Worm (Caenorhabditis elegans) whole organism, dauer: ENCODE measurements around the gene H02F09.3.

Experiments
- unc-62 ChIP-seq: sonication (generic microtip); optimal IDR thresholded peaks from 2 replicates; lab custom pipeline; 2017; ENCODE audit warnings: missing biosample characterization, missing genetic modification reagents, missing genetic modification characterization

H02F09.3 gene

DNA sequence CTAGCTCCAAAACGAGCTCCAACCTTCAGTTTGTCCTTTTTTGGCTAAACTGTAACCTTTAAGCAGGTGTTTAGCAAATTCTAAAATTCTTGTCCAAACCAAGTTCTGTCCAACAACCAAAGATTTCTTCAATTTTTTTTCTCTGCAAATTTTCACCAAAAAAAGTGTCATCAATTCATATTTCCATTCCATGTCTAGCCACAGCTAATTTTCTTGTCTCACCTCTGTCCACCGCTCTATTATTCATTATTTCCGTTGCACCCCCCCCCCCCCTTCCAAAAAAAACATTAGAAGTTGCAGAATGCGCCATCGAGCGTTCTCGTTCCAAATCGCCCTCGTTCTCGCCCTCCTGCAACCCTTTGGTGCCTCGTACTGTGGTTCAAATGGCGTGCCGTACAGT, 7.9 kb downstream of the H02F09.3 start, which contains the start of gene wrt-9:
TSS of gene wrt-9 (plus strand) at position 301 of the 400 bp plus-strand sequence.
- no peak for TF ChIP-seq unc-62 (GFP tag; lab: Kevin White, UChicago)

DNA sequence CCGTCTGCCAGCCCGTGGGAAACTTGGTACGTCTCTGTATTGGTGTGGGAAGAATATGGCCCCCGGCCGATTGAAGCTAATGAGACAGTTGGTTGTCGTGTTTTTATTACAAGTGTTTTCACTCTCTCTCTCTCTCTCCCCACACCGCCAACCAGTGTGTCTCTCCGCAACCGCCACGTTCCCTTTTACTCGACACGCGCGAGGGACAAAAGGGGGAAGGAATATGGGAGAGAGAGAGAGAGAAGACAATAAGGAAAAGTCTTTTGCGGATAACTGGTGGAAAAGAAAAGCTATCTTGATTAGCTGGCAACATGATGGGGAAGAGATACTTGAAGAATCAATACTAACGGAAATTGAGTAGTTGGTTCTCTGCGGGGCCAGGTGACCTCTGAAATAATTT, 10.2 kb downstream of the H02F09.3 start:
- TF ChIP-seq unc-62 (GFP tag; lab: Kevin White, UChicago), result no peak

DNA sequence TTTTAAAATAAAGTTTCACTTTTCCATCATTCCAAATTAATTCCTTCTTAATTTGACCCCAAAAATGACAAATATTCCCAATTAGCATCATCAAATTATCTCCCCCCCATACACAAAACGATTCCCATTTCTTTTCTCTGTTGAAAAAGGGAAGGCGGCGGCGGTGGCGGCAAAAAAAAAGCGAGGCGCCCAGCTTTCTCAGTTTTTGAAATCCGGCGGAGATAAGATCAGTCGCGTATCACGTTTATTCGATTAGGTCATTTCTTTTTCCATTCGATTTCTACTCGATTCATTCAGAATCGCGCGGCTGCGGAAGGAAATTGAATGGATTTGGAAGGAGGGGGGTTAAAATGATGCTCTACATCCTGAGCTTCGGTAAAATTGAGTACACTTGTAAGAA, 15.5 kb downstream of the H02F09.3 start:
- no peak for TF ChIP-seq unc-62 (GFP tag; lab: Kevin White, UChicago)

DNA sequence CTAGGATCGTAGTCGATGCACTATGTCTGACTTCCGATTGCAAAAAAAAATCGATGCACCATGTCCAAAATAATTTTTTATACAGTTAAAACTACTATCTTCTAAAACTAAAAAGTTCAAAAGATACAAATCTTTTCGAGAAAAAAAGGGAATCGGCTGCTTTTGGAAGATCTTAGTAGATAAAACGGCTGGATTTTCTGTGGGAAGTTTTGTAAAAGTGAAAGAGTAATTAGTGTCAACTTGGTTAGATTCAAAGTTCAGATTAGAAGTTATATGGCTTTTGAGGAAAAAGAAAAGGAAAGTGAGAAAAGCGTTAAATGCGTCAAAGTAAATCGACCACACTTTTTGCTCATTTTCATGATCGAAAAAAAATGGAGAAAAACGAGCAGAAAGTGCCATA, 18.6 kb downstream of the H02F09.3 start:
- TF ChIP-seq unc-62 (GFP tag; lab: Kevin White, UChicago), result no peak

DNA sequence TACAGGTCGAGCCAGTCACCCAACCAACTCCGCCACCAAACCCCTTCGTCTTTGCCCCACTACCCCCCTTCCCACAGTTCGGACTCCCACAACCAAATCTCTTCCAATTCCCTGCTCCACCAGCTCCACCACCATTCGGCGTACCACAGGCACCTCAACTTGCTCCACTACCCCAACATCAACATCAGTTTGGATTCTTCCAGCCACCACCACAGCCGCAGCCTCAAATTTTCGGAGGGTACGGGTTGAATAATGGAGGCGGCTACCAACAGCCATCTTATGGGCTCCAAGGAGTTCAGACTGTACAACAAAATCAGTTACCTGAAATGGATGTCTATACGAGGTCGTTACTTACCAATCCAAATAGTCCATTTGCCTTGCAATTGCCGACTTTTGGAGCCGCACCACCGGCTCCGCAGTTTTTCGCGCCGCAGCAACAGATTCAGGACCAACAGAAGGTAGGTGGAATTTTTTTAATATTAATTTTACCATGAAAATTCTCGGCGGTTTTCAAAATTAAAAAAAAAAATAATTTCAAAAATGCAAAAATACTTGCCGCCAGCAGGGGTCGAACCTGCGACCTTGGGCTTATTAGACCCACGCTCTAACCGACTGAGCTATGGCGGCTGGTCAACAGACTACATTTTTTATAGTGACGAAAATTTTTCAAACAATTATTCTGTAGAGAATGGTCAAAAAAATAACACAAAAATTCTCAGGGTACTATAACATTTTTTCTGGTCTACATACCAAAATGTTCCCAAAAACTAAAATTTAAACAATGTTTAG, 20.8 kb downstream of the H02F09.3 start:
- no peak for TF ChIP-seq unc-62 (GFP tag; lab: Kevin White, UChicago)

DNA sequence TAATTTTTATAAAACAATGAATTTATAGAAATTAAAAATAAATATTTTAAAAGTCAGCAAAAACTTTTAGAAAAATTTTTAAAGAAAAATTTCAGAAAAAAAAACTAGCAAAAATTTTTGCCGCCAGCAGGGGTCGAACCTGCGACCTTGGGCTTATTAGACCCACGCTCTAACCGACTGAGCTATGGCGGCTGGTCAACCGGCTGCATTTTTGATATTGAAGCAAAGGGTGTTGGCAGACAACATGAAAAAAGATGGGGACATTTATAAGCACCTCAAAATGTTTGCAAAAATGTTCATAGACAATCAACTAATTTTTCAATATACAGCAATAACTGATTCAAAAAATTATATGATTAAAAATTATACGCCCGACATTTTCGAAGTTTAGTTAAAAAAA, 21.5 kb downstream of the H02F09.3 start:
- TF ChIP-seq unc-62 (GFP tag; lab: Kevin White, UChicago), result no peak

DNA sequence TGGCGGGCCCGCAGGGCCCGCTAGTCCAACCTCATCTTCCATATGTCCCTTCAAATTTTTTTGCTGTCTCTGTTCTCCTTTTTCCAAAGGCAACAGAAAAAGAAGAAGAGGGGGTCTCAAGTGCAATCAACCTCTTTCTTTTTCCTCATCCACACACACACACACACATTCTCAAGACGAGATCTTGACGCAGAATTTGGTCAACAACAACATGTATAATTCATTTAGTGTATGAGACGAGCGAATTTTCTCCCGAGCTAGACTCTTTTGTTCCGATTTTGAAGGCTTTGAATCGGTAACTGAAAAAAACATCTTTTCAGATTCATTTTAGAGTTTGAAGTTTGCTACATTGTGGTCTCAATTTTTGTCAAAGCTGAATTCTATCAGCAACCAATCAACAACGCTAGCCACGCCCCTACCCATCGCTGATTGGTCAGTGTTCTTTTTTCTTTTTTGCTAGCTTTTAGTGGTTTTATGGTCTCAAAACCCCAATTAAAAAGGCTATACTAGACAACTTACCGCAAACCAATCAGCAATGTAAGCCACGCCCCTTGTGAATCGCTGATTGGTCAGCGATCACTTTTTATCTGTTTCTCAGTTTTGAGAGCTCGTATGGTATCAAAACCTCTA, 29.7 kb downstream of the H02F09.3 start:
- no peak for TF ChIP-seq unc-62 (GFP tag; lab: Kevin White, UChicago)

ce11 chrX:1599294-1599693, 30.8 kb downstream of the H02F09.3 start:
- no peak for TF ChIP-seq unc-62 (GFP tag; lab: Kevin White, UChicago)

ce11 chrX:1601563-1601962, 33.1 kb downstream of the H02F09.3 start:
- TF ChIP-seq unc-62 (GFP tag; lab: Kevin White, UChicago), result no peak

- TF ChIP-seq unc-62 (GFP tag; lab: Kevin White, UChicago), result no peak
Measured at ce11 chrX:1602548-1602947, 34.1 kb downstream of the H02F09.3 start.

- TF ChIP-seq unc-62 (GFP tag; lab: Kevin White, UChicago), result no peak
Measured at ce11 chrX:1603027-1603426, 34.5 kb downstream of the H02F09.3 start.

DNA sequence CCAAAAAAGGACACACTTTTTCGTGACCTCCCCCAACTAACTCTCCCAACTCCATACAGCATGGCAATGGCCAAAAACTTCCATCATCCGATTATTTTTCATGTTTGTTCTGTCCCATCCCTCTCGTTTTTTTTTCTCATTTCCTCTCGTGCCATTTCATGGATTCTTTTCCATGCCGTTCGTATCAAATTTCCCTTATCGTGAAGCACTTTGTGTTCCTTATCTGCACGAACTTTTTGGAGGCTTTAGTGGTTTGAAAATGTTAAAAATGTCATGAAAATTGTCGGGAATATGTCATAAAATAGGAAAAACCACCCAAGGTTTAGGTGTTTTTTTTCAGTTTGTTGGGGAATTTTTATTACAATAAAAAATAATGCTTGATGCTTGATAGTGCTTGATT, 35.2 kb downstream of the H02F09.3 start:
- no peak for TF ChIP-seq unc-62 (GFP tag; lab: Kevin White, UChicago)

DNA sequence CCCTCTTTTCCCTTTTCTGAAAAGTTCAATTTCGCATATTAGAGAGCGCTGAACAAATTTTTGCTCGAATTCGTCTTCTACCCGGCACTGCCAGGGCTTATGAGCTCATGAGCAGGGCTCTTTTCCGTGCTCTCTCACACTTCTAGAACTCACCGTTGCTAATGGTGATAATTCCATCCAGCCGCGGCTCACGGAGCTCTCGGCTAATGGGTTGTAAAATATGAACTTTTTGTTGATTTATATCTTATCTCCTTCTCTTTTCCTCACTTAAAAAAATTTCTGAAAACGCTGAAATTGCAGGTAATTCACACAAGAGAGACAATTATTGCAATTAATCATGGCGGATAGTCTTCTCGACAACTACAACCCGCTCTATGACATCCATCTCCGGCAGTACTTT, 36.1 kb downstream of the H02F09.3 start, which contains the start of gene H11E01.3:
TSS of gene H11E01.3 (plus strand) at position 301 of the 400 bp plus-strand sequence.
- TF ChIP-seq unc-62 (GFP tag; lab: Kevin White, UChicago), result no peak

DNA sequence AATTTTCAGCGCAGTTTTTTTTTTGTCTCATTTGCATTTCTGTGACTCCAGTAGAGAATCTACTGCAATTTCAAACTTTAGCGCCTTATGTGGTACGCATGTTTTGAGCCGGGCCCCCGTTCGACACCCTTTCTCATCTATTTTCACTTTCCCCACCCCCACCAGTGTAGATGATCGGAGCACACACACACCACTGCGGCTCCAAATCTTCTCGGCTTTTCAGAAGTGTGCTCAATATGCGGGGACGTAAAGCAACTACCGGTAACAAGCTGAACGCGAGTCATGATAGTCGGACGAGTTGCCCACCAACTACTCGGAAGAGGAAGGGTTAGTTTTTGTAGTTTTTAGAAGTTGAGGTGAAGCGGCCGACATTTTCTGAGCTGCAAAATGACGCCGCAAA, 44.5 kb downstream of the H02F09.3 start:
- TF ChIP-seq unc-62 (GFP tag; lab: Kevin White, UChicago), result no peak

DNA sequence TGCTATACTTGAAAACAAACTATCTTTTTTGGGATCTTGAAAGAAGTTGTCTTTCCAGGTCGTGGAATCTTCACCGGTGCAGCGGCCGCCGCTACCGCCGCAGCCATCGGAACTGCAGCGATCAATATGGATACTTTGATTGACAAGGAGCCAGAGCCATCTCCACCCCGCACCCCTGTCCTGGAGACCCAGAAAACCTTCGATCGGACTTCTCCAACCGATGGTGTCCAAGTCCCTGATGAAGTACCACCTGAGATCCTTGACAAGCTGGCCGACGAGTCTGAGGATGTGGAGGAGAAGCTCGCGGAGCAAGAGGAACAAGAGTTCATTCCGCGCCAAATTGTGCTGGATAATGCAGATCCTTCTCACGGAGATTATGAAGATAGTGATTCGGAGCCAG, 45.4 kb downstream of the H02F09.3 start:
- TF ChIP-seq unc-62 (GFP tag; lab: Kevin White, UChicago), result no peak

- no peak for TF ChIP-seq unc-62 (GFP tag; lab: Kevin White, UChicago)
Measured at ce11 chrX:1620678-1621449, 52.4 kb downstream of the H02F09.3 start, which contains the start of gene H11E01.2. Gene H11E01.2, plus strand, starts transcription at chrX:1621057.
